Fruit fly (Drosophila melanogaster) whole organism, wandering third instar larva: ENCODE data around the gene Hsc70-3.
"Not testable (repeated sequence)": the region's sequence is repeated elsewhere in the genome, so short reads cannot be mapped to it uniquely, and the experiment has no call there.

Experiments used
- Abd-B ChIP-seq: fragments of >200 bp; optimal IDR thresholded peaks from 2 replicates; lab custom pipeline; 2017; ENCODE audit warnings: missing biosample characterization, missing genetic modification characterization
- CG9705 ChIP-seq: fragments of 200-800 bp; sonication (Bioruptor generic); optimal IDR thresholded peaks from 2 replicates; lab custom pipeline; 2018; ENCODE audit warnings: missing biosample characterization, mild to moderate bottlenecking, missing genetic modification characterization
- CrebA ChIP-seq: fragments of 200-800 bp; sonication (Bioruptor generic); optimal IDR thresholded peaks from 2 replicates; lab custom pipeline; 2016; ENCODE audit warnings: missing biosample characterization, mild to moderate bottlenecking, missing genetic modification characterization, borderline replicate concordance
- Dfd ChIP-seq: fragments of >200 bp; optimal IDR thresholded peaks from 2 replicates; lab custom pipeline; 2017; ENCODE audit warnings: missing biosample characterization, missing genetic modification characterization
- Dif ChIP-seq: fragments of 200-275, 200-300 bp; sonication (Bioruptor generic); optimal IDR thresholded peaks from 2 replicates; lab custom pipeline; 2018; ENCODE audit warnings: missing biosample characterization, missing genetic modification characterization; ENCODE audit not compliant: partially characterized antibody
- GATAd ChIP-seq: sonication (Bioruptor generic); optimal IDR thresholded peaks from 2 replicates; lab custom pipeline; 2016; ENCODE audit warnings: missing biosample characterization, missing genetic modification characterization
- HLH106 ChIP-seq: fragments of 200-800 bp; optimal IDR thresholded peaks from 3 replicates; lab custom pipeline; 2019; ENCODE audit warnings: missing biosample characterization, mild to moderate bottlenecking, missing genetic modification characterization, moderate library complexity
- Hr78 ChIP-seq: fragments of >200 bp; optimal IDR thresholded peaks from 2 replicates; lab custom pipeline; 2017; ENCODE audit warnings: missing biosample characterization, missing genetic modification characterization
- Hr83 ChIP-seq: fragments of 200-300 bp; sonication (Bioruptor generic); optimal IDR thresholded peaks from 2 replicates; lab custom pipeline; 2016; ENCODE audit warnings: missing biosample characterization, mild to moderate bottlenecking, missing genetic modification characterization, moderate library complexity; ENCODE audit not compliant: poor library complexity, severe bottlenecking
- Jra ChIP-seq: sonication (Bioruptor generic); optimal IDR thresholded peaks from 2 replicates; lab custom pipeline; 2016; ENCODE audit warnings: missing biosample characterization, missing genetic modification characterization
- Myc ChIP-seq: fragments of >200 bp; optimal IDR thresholded peaks from 2 replicates; lab custom pipeline; 2017
- N ChIP-seq: fragments of >200 bp; optimal IDR thresholded peaks from 2 replicates; lab custom pipeline; 2018; ENCODE audit warnings: missing biosample characterization, missing external identifiers, missing genetic modification characterization
- OdsH ChIP-seq: fragments of 200-800 bp; sonication (Bioruptor generic); optimal IDR thresholded peaks from 2 replicates; lab custom pipeline; 2016; ENCODE audit warnings: missing biosample characterization, mild to moderate bottlenecking, missing genetic modification characterization
- Sp1 ChIP-seq: fragments of 200-800 bp; sonication (Bioruptor generic); optimal IDR thresholded peaks from 3 replicates; lab custom pipeline; 2019; ENCODE audit warnings: missing biosample characterization, mild to moderate bottlenecking, missing genetic modification characterization, moderate library complexity
- Vsx2 ChIP-seq: fragments of 200-300, 225-300 bp; sonication (Bioruptor generic); optimal IDR thresholded peaks from 2 replicates; lab custom pipeline; 2018; ENCODE audit warnings: missing biosample characterization, missing genetic modification characterization; ENCODE audit not compliant: partially characterized antibody
- br ChIP-seq: fragments of 200-800 bp; sonication (Bioruptor generic); optimal IDR thresholded peaks from 2 replicates; lab custom pipeline; 2016; ENCODE audit warnings: missing biosample characterization, missing genetic modification characterization
- dl ChIP-seq, 2 experiments: fragments of 175-275, 200-275 bp in 1 of 2; fragments of 200-275 bp in 1 of 2; sonication (Bioruptor generic); optimal IDR thresholded peaks; lab custom pipeline; 2018; ENCODE audit warnings: mild to moderate bottlenecking in 2 of 2, missing biosample characterization in 2 of 2, missing genetic modification characterization in 2 of 2, moderate library complexity in 2 of 2; ENCODE audit not compliant: partially characterized antibody in 2 of 2, insufficient read depth in 1 of 2
- ey ChIP-seq: fragments of 200-800 bp; sonication (Bioruptor generic); optimal IDR thresholded peaks from 2 replicates; lab custom pipeline; 2016; ENCODE audit warnings: missing biosample characterization, missing genetic modification characterization
- fru ChIP-seq: fragments of 200-800 bp; sonication (Bioruptor generic); optimal IDR thresholded peaks from 3 replicates; lab custom pipeline; 2016; ENCODE audit warnings: missing biosample characterization, mild to moderate bottlenecking, missing genetic modification characterization
- h ChIP-seq: fragments of 200-800 bp; sonication (Bioruptor generic); optimal IDR thresholded peaks from 3 replicates; lab custom pipeline; 2016; ENCODE audit warnings: missing biosample characterization, mild to moderate bottlenecking, missing genetic modification characterization
- jim ChIP-seq: fragments of 175-275, 200-325 bp; sonication (Bioruptor generic); optimal IDR thresholded peaks from 2 replicates; lab custom pipeline; 2016; ENCODE audit warnings: missing biosample characterization, mild to moderate bottlenecking, missing genetic modification characterization
- lola ChIP-seq: fragments of >200 bp; optimal IDR thresholded peaks from 2 replicates; lab custom pipeline; 2017; ENCODE audit warnings: missing biosample characterization, missing genetic modification characterization
- rgr ChIP-seq: fragments of 200-800 bp; sonication (Bioruptor generic); optimal IDR thresholded peaks from 3 replicates; lab custom pipeline; 2016; ENCODE audit warnings: missing biosample characterization, mild to moderate bottlenecking, missing genetic modification characterization
- sage ChIP-seq: fragments of 200-800 bp; sonication (Bioruptor generic); optimal IDR thresholded peaks from 2 replicates; lab custom pipeline; 2016; ENCODE audit warnings: missing biosample characterization, mild to moderate bottlenecking, missing genetic modification characterization
- tai ChIP-seq: sonication (Bioruptor generic); optimal IDR thresholded peaks from 2 replicates; lab custom pipeline; 2016; ENCODE audit warnings: missing biosample characterization, missing genetic modification characterization
- usp ChIP-seq: fragments of >200 bp; optimal IDR thresholded peaks from 2 replicates; lab custom pipeline; 2017; ENCODE audit warnings: missing biosample characterization, missing genetic modification characterization
- woc ChIP-seq: sonication (Bioruptor generic); optimal IDR thresholded peaks from 2 replicates; lab custom pipeline; 2016; ENCODE audit warnings: missing biosample characterization, mild to moderate bottlenecking, missing genetic modification characterization

Gene Hsc70-3

DNA sequence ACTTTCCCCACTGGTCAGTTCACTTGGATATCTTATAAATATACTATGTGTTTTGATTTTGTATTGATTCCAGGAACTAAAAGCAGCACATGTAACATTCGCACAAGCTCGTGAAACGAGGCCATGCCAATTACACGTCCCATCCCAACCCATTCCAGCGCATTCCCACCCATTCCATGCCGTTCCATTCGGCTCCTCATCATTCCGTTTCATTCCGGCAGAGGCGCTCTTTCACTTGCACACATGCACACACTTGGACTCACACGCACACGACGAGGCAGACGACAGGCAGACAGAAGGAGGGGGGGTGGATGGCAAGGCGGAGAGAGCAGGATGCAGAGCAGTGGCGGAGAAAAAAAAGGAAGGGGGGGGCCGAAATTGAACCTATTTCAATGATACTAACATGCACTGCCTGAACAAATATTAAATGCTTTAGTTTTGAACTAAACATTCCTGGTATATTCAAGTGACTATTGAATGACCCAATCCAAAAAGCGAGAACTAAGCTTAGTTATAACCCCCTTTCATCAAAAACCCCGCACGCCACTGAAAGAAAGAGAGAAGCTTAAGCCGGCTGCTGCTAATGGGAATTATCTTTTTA lies 30.8 kb downstream of the Hsc70-3 start (continued):
- peak; percentile 7 for TF ChIP-seq GATAd (GFP tag; lab: Kevin White, UChicago)

DNA sequence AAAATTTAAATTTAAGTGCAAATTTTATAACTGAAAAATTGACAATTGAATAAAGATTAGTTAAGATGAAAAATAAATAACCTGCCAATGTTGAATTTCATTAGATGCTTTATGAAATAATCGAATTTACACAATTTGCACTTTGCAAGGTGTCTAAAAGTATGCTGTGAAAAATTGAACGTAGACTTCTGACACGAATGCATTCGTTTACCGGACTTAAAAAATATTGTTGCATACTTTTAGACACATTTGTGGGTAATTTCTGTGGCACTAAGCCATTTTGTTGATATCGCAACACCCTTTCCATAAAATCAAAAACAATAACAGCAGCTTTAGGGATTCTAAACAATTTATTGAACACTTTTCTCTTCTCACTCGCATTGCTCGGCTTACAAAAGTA lies 37.5 kb downstream of the Hsc70-3 start:
- TF ChIP-seq Sp1 (GFP tag; lab: Kevin White, UChicago) (no peak), tai (no peak), h (GFP tag; lab: Kevin White, UChicago) (no peak), HLH106 (tag; lab: Kevin White, UChicago) (no peak), dl (GFP tag; optimal IDR thresholded peaks at IDR 0.05; lab: Kevin White, UChicago; ENCODE audit: insufficient read depth in 1 of 2, partially characterized antibody in 2 of 2) (no peak), Vsx2 (no peak), Hr83 (no peak), Dif (GFP tag; lab: Kevin White, UChicago) (no peak), fru (GFP tag; lab: Kevin White, UChicago) (no peak), Myc (lab: Kevin White, UChicago) (no peak)

DNA sequence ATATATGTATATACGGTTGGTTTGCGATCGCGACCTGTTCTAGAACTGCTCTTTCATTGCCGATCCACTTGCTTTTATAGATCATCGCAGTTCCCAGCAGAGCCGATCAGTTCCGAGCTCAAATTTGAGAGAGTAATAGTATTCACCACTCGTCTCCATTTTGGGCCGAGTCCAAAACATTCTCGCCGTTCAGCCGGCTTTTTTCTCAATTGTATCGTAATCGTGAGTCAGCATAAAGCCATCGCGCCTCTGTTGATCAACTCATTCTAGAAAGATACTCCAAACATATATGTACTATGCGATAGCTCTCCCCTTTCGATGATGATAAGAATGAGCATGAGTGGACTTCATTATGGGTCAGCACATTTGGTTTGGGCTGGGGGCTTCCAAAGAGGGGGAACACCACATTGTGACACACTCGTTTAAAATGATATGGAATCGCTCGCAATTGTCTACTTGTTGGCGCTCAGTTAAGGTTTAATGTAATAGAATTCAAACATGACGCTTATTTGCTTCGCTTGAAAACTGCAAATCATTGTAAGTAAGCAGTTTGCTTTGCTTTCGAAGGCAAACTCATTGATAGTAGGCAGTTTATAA lies 42.3 kb downstream of the Hsc70-3 start, which contains the start of gene CG9360:
CG9360 (minus strand) TSS at position 51 of the 597 bp plus-strand sequence.
- TF ChIP-seq sage (GFP tag; lab: Kevin White, UChicago) (no peak), usp (GFP tag; lab: Kevin White, UChicago) (no peak), Sp1 (GFP tag; lab: Kevin White, UChicago) (no peak), br (GFP tag; lab: Kevin White, UChicago) (no peak), Myc (lab: Kevin White, UChicago) (no peak), Hr83 (no peak), jim (GFP tag; lab: Kevin White, UChicago) (no peak), Abd-B (GFP tag; lab: Kevin White, UChicago) (no peak), CrebA (GFP tag; lab: Kevin White, UChicago) (no peak), lola (no peak)
- TF ChIP-seq, all 38 proteins: peak for 0

DNA sequence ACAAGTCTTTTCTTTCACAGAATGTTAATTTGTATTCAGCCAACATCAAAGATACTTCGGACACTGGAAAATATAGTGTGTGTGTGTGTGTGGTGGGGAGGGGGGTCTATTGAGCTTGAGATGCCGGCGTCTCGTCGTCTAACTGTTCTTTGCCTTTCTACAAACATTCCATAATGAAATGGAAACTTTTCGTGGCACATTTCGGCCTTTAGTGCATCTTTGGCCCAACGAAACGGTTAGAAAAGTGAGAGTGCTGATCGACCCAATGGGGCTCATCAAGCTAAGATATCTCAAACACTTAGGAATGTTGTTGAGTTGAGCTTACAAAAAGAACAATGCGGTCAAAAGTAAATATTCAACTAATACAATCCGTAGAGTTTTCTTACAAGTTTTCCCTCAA lies 50.0 kb downstream of the Hsc70-3 start:
- TF ChIP-seq usp (GFP tag; lab: Kevin White, UChicago) (no peak), rgr (no peak), OdsH (GFP tag; lab: Kevin White, UChicago) (no peak), Myc (lab: Kevin White, UChicago) (no peak), Vsx2 (no peak), N (no peak), HLH106 (tag; lab: Kevin White, UChicago) (no peak), dl (GFP tag; optimal IDR thresholded peaks at IDR 0.05; lab: Kevin White, UChicago; ENCODE audit: insufficient read depth in 1 of 2, partially characterized antibody in 2 of 2) (no peak), Dfd (GFP tag; lab: Kevin White, UChicago) (no peak), ey (no peak), GATAd (GFP tag; lab: Kevin White, UChicago) (no peak), lola (no peak), Jra (no peak), CG9705 (GFP tag; lab: Kevin White, UChicago) (no peak), br (GFP tag; lab: Kevin White, UChicago) (no peak), Hr78 (GFP tag; lab: Kevin White, UChicago) (no peak), woc (no peak), CrebA (GFP tag; lab: Kevin White, UChicago) (no peak)

dm6 chrX:11753973-11754372 lies 52.9 kb downstream of the Hsc70-3 start, which contains the start of gene m:
m (plus strand) TSS chrX:11754273.
- TF ChIP-seq woc; sage (GFP tag; lab: Kevin White, UChicago); br (GFP tag; lab: Kevin White, UChicago): not testable (repeated sequence)
